Worm (Caenorhabditis elegans) whole organism, L3 larva: ENCODE results near the gene F41C3.11.

Experiments
- R02D3.7 ChIP-seq: fragments of 150-350 bp; optimal IDR thresholded peaks from 2 replicates; lab custom pipeline; 2014; ENCODE audit warnings: missing biosample characterization, missing genetic modification characterization
- ceh-16 ChIP-seq: sonication (generic microtip); optimal IDR thresholded peaks from 2 replicates; lab custom pipeline; 2017; ENCODE audit warnings: missing biosample characterization, missing genetic modification characterization
- ceh-28 ChIP-seq: fragments of 150-350 bp; optimal IDR thresholded peaks from 2 replicates; lab custom pipeline; 2014; ENCODE audit warnings: missing biosample characterization, missing genetic modification reagents, missing genetic modification characterization
- daf-12 ChIP-seq: fragments of 150-350 bp; optimal IDR thresholded peaks from 2 replicates; lab custom pipeline; 2014; ENCODE audit warnings: missing biosample characterization, missing genetic modification reagents, missing genetic modification characterization
- egl-27 ChIP-seq: sonication (generic microtip); optimal IDR thresholded peaks from 4 replicates; lab custom pipeline; 2017; ENCODE audit warnings: missing biosample characterization, missing genetic modification reagents, missing genetic modification characterization
- egl-5 ChIP-seq: fragments of 150-350 bp; optimal IDR thresholded peaks from 2 replicates; lab custom pipeline; 2017; ENCODE audit warnings: missing biosample characterization, missing genetic modification reagents, missing genetic modification characterization, inconsistent platforms
- elt-1 ChIP-seq: fragments of 150-350 bp; optimal IDR thresholded peaks from 2 replicates; lab custom pipeline; 2014; ENCODE audit warnings: missing biosample characterization, missing genetic modification characterization
- elt-2 ChIP-seq: sonication (generic microtip); optimal IDR thresholded peaks from 2 replicates; lab custom pipeline; 2016; ENCODE audit warnings: missing genetic modification reagents, mild to moderate bottlenecking, missing genetic modification characterization, missing compliant biosample characterization
- elt-3 ChIP-seq, 3 experiments: fragments of 150-350 bp in 1 of 3; sonication (generic microtip) in 2 of 3; optimal IDR thresholded peaks; 2 replicates in 2 of 3; 4 replicates in 1 of 3; lab custom pipeline; 2014 to 2017; ENCODE audit warnings: missing biosample characterization in 3 of 3, missing genetic modification characterization in 3 of 3
- eor-1 ChIP-seq, 2 experiments: fragments of 150-350 bp; optimal IDR thresholded peaks; 2 replicates each; lab custom pipeline; 2014 to 2018; ENCODE audit warnings: missing biosample characterization in 2 of 2, missing genetic modification characterization in 2 of 2
- fkh-10 ChIP-seq: sonication (generic microtip); optimal IDR thresholded peaks from 2 replicates; lab custom pipeline; 2017; ENCODE audit warnings: missing biosample characterization, missing genetic modification reagents, missing genetic modification characterization
- fkh-2 ChIP-seq: fragments of 150-350 bp; optimal IDR thresholded peaks from 2 replicates; lab custom pipeline; 2014; ENCODE audit warnings: missing biosample characterization, missing genetic modification reagents, missing genetic modification characterization
- fos-1 ChIP-seq: fragments of 150-350 bp; optimal IDR thresholded peaks from 2 replicates; lab custom pipeline; 2014; ENCODE audit warnings: missing biosample characterization, missing genetic modification characterization
- hmg-11 ChIP-seq: sonication (generic microtip); optimal IDR thresholded peaks from 2 replicates; lab custom pipeline; 2016; ENCODE audit warnings: missing genetic modification characterization, missing compliant biosample characterization
- jun-1 ChIP-seq: fragments of 150-350 bp; optimal IDR thresholded peaks from 2 replicates; lab custom pipeline; 2014; ENCODE audit warnings: missing biosample characterization, missing genetic modification reagents, missing genetic modification characterization
- lin-15B ChIP-seq: fragments of 150-350 bp; optimal IDR thresholded peaks from 2 replicates; lab custom pipeline; 2014; ENCODE audit warnings: missing biosample characterization, missing genetic modification characterization
- lin-39 ChIP-seq: fragments of 150-350 bp; optimal IDR thresholded peaks from 2 replicates; lab custom pipeline; 2018; ENCODE audit warnings: missing biosample characterization, missing genetic modification reagents, missing genetic modification characterization
- lsy-12 ChIP-seq: sonication (generic microtip); optimal IDR thresholded peaks from 2 replicates; lab custom pipeline; 2016; ENCODE audit warnings: mild to moderate bottlenecking, missing genetic modification characterization, missing compliant biosample characterization
- mdl-1 ChIP-seq: fragments of 150-350 bp; optimal IDR thresholded peaks from 2 replicates; lab custom pipeline; 2014; ENCODE audit warnings: missing biosample characterization, missing genetic modification characterization
- nhr-23 ChIP-seq: fragments of 150-350 bp; optimal IDR thresholded peaks from 2 replicates; lab custom pipeline; 2014; ENCODE audit warnings: missing biosample characterization, missing genetic modification reagents, missing genetic modification characterization
- nhr-25 ChIP-seq: sonication (generic microtip); optimal IDR thresholded peaks from 2 replicates; lab custom pipeline; 2017; ENCODE audit warnings: missing biosample characterization, missing genetic modification characterization
- nhr-28 ChIP-seq: fragments of 150-350 bp; optimal IDR thresholded peaks from 2 replicates; lab custom pipeline; 2014; ENCODE audit warnings: missing biosample characterization, missing genetic modification characterization
- nhr-43 ChIP-seq: sonication (generic microtip); optimal IDR thresholded peaks from 2 replicates; lab custom pipeline; 2016; ENCODE audit warnings: mild to moderate bottlenecking, missing genetic modification characterization, missing compliant biosample characterization; ENCODE audit not compliant: poor library complexity, severe bottlenecking
- nhr-76 ChIP-seq: fragments of 150-350 bp; sonication (generic microtip); optimal IDR thresholded peaks from 5 replicates; lab custom pipeline; 2014; ENCODE audit warnings: missing biosample characterization, missing genetic modification characterization
- nhr-77 ChIP-seq: fragments of 150-350 bp; optimal IDR thresholded peaks from 2 replicates; lab custom pipeline; 2014; ENCODE audit warnings: missing biosample characterization, missing genetic modification characterization
- pha-4 ChIP-seq: fragments of 150-350 bp; optimal IDR thresholded peaks from 2 replicates; lab custom pipeline; 2014; ENCODE audit warnings: missing biosample characterization, missing genetic modification reagents, missing genetic modification characterization
- pqm-1 ChIP-seq: fragments of 150-350 bp; optimal IDR thresholded peaks from 2 replicates; lab custom pipeline; 2017; ENCODE audit warnings: missing biosample characterization, missing genetic modification characterization, inconsistent platforms
- sea-2 ChIP-seq: fragments of 150-350 bp; sonication (generic microtip); optimal IDR thresholded peaks from 4 replicates; lab custom pipeline; 2014; ENCODE audit warnings: missing biosample characterization, missing genetic modification reagents, missing genetic modification characterization
- skn-1 ChIP-seq: fragments of 150-350 bp; optimal IDR thresholded peaks from 2 replicates; lab custom pipeline; 2014; ENCODE audit warnings: missing biosample characterization, missing genetic modification characterization
- tbx-2 ChIP-seq: sonication (generic microtip); optimal IDR thresholded peaks from 2 replicates; lab custom pipeline; 2016; ENCODE audit warnings: mild to moderate bottlenecking, missing genetic modification characterization, missing compliant biosample characterization
- unc-39 ChIP-seq: sonication (generic microtip); optimal IDR thresholded peaks from 4 replicates; lab custom pipeline; 2017; ENCODE audit warnings: missing biosample characterization, missing genetic modification characterization
- zag-1 ChIP-seq: fragments of 150-350 bp; optimal IDR thresholded peaks from 2 replicates; lab custom pipeline; 2014; ENCODE audit warnings: missing biosample characterization, missing genetic modification characterization
- ztf-11 ChIP-seq: fragments of 150-350 bp; optimal IDR thresholded peaks from 2 replicates; lab custom pipeline; 2014; ENCODE audit warnings: missing biosample characterization, missing genetic modification characterization

F41C3.11 gene

DNA sequence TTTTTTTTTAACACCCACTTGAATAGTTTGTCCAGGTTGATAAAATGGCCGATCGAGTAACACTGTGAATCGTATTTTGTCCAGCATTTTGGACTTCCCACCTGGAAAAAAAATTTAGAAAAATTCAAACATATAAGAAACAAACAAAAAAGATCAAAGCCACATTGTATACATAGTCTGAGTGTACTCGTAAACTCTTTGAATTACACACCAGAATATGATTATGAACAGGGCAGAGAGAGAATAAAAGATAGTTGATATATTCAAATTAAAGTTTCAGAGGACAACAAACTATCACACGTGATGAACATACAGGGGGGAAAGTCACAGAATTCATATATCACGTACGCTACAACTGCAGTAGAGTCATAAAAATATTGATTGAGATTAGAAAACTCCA lies 32.5 kb upstream of the F41C3.11 start, which contains the start of gene ttm-2:
TSS of gene ttm-2 (minus strand) at position 101 of the 400 bp plus-strand sequence.
- no peak for TF ChIP-seq mdl-1
- no peak for TF ChIP-seq ceh-16 (tag; lab: Kevin White, UChicago)
- no peak for TF ChIP-seq fkh-10 (GFP tag; lab: Kevin White, UChicago)
- TF ChIP-seq sea-2 (GFP tag; lab: Kevin White, UChicago) = no peak
- no peak for TF ChIP-seq elt-2 (tag; lab: Kevin White, UChicago)
- TF ChIP-seq nhr-28 (tag; lab: Kevin White, UChicago) = no peak
- TF ChIP-seq fkh-2 (tag; lab: Kevin White, UChicago) = no peak
- TF ChIP-seq nhr-77 (tag; lab: Kevin White, UChicago) = no peak
- TF ChIP-seq nhr-76 (tag; lab: Kevin White, UChicago) = no peak
- no peak for TF ChIP-seq hmg-11 (tag; lab: Kevin White, UChicago)
- TF ChIP-seq pqm-1 (tag; lab: Kevin White, UChicago) = no peak
- no peak for TF ChIP-seq jun-1 (tag; lab: Kevin White, UChicago)
- no peak for TF ChIP-seq ceh-28 (tag; lab: Kevin White, UChicago)

DNA sequence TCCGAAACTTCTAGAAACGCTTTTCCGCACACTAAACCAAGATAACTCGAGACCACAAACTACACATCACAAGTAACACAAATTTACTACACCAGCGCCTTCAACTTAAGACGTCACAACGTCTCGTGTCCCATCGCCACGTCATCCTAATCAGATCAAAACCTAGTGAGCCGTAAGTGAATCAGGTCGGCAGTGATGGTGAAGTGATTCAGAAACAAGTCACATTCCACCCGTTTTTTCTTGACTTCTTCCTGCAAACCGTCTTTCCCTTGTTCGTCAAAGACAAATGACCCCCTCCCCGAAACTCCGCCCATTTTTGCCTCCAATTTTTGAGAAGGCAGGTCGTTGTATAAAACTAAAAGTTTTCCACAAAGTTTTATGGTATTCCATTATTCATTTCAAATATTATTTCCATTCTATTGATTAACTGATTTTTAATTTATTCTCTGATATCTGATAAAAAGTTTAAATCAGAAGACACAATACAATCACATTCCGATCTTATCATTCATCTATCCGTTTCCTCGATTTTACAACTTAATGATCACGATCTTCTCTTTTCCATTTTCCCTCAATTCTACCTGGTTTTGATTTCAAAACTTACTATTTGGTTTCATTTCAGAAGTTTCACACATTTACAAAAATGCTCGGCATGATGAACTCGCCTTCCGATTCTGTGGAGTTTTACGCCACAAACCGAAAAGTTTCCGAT lies 29.0 kb upstream of the F41C3.11 start, which contains the start of gene F26G1.2:
TSS of gene F26G1.2 (plus strand) at position 508 of the 712 bp plus-strand sequence.
- peak; percentile 13 for TF ChIP-seq nhr-25 (tag; lab: Kevin White, UChicago)
- TF ChIP-seq elt-1 (tag; lab: Kevin White, UChicago) = peak; percentile 20
- no peak for TF ChIP-seq nhr-43 (tag; lab: Kevin White, UChicago)
- TF ChIP-seq, all 47 proteins: peak for 2

ce11 chrII:4761020-4761419 lies 27.3 kb upstream of the F41C3.11 start:
- TF ChIP-seq elt-1 (tag; lab: Kevin White, UChicago) (peak; percentile 76), daf-12 (tag; lab: Kevin White, UChicago) (no peak)

ce11 chrII:4759835-4760234 lies 26.1 kb upstream of the F41C3.11 start:
- TF ChIP-seq elt-1 (tag; lab: Kevin White, UChicago) = peak; percentile 93
- peak; percentile 52 for TF ChIP-seq nhr-25 (tag; lab: Kevin White, UChicago)
- TF ChIP-seq nhr-77 (tag; lab: Kevin White, UChicago) = no peak

DNA sequence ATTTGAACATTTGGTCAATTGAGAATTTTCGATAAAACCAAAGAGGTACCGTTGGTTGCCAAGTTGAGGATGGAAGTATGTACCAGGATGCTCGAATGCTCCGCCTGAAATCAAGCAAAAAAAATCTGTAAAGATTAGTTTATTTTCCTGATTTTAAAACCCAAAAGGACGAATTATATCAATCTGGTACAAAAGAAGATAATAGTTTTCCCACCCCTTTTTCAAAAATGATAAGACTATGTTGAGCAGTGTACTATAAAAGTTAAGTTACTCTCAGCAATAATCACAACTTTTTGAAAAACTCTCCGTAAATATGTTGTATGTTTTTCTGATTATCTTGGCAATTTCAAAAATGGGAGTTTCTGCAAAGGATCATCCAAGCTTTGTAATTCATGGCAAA lies 24.7 kb upstream of the F41C3.11 start, which contains the start of gene F26G1.3:
TSS of gene F26G1.3 (plus strand) at position 301 of the 400 bp plus-strand sequence.
- TF ChIP-seq zag-1 (tag; lab: Kevin White, UChicago) = no peak
- no peak for TF ChIP-seq lsy-12
- no peak for TF ChIP-seq lin-39 (tag; lab: Kevin White, UChicago)
- TF ChIP-seq pha-4 (tag; lab: Kevin White, UChicago) = no peak
- no peak for TF ChIP-seq daf-12 (tag; lab: Kevin White, UChicago)
- no peak for TF ChIP-seq nhr-23

DNA sequence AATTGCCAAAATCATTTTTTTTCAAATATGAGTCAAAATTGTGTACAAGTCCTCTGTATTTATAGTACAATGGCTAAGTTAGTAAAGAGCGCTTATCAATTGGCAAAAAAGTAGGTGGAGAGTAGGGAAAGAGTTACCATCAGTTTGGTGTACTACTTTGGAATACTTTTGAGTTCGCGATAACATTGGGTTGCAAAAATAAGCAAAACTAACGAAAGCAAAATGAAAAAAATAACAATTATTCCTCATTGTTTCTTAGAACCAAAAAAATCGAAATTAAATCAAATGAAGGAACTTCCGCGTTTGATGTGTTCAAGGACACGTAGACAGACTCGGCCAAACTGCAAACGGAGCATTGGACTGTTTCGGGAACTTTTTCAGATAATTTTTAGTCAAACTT lies 23.0 kb upstream of the F41C3.11 start, which contains the start of gene C27D9.2:
TSS of gene C27D9.2 (minus strand) at position 101 of the 400 bp plus-strand sequence.
- no peak for TF ChIP-seq pha-4 (tag; lab: Kevin White, UChicago)
- no peak for TF ChIP-seq tbx-2 (tag; lab: Kevin White, UChicago)
- TF ChIP-seq elt-3 (tag; optimal IDR thresholded peaks at IDR 0.05; lab: Kevin White, UChicago) = no peak
- TF ChIP-seq R02D3.7 (tag; lab: Kevin White, UChicago) = no peak
- no peak for TF ChIP-seq egl-27
- TF ChIP-seq sea-2 (GFP tag; lab: Kevin White, UChicago) = no peak
- no peak for TF ChIP-seq ztf-11

DNA sequence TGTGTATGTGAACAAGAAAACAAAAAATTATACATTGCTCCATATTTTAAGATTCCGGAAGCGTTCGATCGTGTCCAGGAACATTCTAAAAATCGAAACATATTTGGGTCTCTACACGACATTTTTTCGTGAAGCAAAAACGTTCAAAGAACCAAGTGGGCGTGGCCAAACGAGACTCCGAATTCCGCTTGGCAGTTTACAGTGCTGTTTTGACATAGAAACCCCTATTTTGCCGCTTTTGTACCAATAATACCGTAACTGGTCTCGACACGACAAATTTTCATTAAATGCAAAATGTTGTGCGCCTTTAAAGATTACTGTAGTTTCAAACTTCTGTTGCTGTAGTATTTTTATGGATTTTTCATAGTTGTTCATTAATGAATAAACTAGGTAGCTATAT lies 21.9 kb upstream of the F41C3.11 start:
- TF ChIP-seq fkh-10 (GFP tag; lab: Kevin White, UChicago) = no peak
- no peak for TF ChIP-seq eor-1 (tag; optimal IDR thresholded peaks at IDR 0.05; lab: Kevin White, UChicago)
- TF ChIP-seq fos-1 = no peak
- TF ChIP-seq nhr-23 = no peak
- TF ChIP-seq unc-39 (tag; lab: Kevin White, UChicago) = no peak
- no peak for TF ChIP-seq skn-1 (tag; lab: Kevin White, UChicago)
- no peak for TF ChIP-seq lin-15B
- TF ChIP-seq elt-1 (tag; lab: Kevin White, UChicago) = no peak
- TF ChIP-seq pqm-1 (tag; lab: Kevin White, UChicago) = no peak
- no peak for TF ChIP-seq mdl-1
- no peak for TF ChIP-seq elt-3 (tag; optimal IDR thresholded peaks at IDR 0.05; lab: Kevin White, UChicago)
- no peak for TF ChIP-seq nhr-25 (tag; lab: Kevin White, UChicago)
- no peak for TF ChIP-seq hmg-11 (tag; lab: Kevin White, UChicago)
- no peak for TF ChIP-seq egl-5 (tag; lab: Kevin White, UChicago)
- TF ChIP-seq fkh-2 (tag; lab: Kevin White, UChicago) = no peak
- no peak for TF ChIP-seq ztf-11
